Fruit fly (Drosophila melanogaster) whole organism, wandering third instar larva: ENCODE results near the gene Hsp67Ba.

Experiments used
- Abd-B ChIP-seq: fragments of >200 bp; optimal IDR thresholded peaks from 2 replicates; lab custom pipeline; 2017; ENCODE audit warnings: missing biosample characterization, missing genetic modification characterization
- Dif ChIP-seq: fragments of 200-275, 200-300 bp; sonication (Bioruptor generic); optimal IDR thresholded peaks from 2 replicates; lab custom pipeline; 2018; ENCODE audit warnings: missing biosample characterization, missing genetic modification characterization; ENCODE audit not compliant: partially characterized antibody
- Jra ChIP-seq: sonication (Bioruptor generic); optimal IDR thresholded peaks from 2 replicates; lab custom pipeline; 2016; ENCODE audit warnings: missing biosample characterization, missing genetic modification characterization
- OdsH ChIP-seq: fragments of 200-800 bp; sonication (Bioruptor generic); optimal IDR thresholded peaks from 2 replicates; lab custom pipeline; 2016; ENCODE audit warnings: missing biosample characterization, mild to moderate bottlenecking, missing genetic modification characterization
- br ChIP-seq: fragments of 200-800 bp; sonication (Bioruptor generic); optimal IDR thresholded peaks from 2 replicates; lab custom pipeline; 2016; ENCODE audit warnings: missing biosample characterization, missing genetic modification characterization
- ey ChIP-seq: fragments of 200-800 bp; sonication (Bioruptor generic); optimal IDR thresholded peaks from 2 replicates; lab custom pipeline; 2016; ENCODE audit warnings: missing biosample characterization, missing genetic modification characterization
- h ChIP-seq: fragments of 200-800 bp; sonication (Bioruptor generic); optimal IDR thresholded peaks from 3 replicates; lab custom pipeline; 2016; ENCODE audit warnings: missing biosample characterization, mild to moderate bottlenecking, missing genetic modification characterization
- jim ChIP-seq: fragments of 175-275, 200-325 bp; sonication (Bioruptor generic); optimal IDR thresholded peaks from 2 replicates; lab custom pipeline; 2016; ENCODE audit warnings: missing biosample characterization, mild to moderate bottlenecking, missing genetic modification characterization
- lola ChIP-seq: fragments of >200 bp; optimal IDR thresholded peaks from 2 replicates; lab custom pipeline; 2017; ENCODE audit warnings: missing biosample characterization, missing genetic modification characterization
- pan ChIP-seq: fragments of >200 bp; optimal IDR thresholded peaks from 2 replicates; lab custom pipeline; 2017
- sv ChIP-seq: fragments of 200-800 bp; sonication (Bioruptor generic); optimal IDR thresholded peaks from 3 replicates; lab custom pipeline; 2016; ENCODE audit warnings: missing biosample characterization, missing genetic modification characterization
- woc ChIP-seq: sonication (Bioruptor generic); optimal IDR thresholded peaks from 2 replicates; lab custom pipeline; 2016; ENCODE audit warnings: missing biosample characterization, mild to moderate bottlenecking, missing genetic modification characterization

DNA sequence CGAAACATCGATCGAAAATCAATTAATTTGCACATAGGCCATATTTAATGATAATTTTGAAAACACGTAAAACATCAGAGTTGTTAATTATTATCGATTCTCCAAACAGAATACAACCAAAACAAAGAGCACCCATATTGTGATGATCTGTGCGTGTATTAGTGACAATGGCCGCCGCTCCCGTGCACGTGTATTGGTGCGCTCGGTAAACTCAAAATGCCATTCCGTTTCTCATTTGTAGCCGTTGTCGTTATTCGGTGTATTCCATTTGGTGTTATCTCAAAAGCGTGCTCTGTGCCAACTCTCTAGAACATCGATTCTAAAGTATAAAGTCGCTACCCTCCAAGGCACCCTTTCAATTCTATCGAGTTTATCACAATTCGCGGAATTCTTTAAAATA lies 38.5 kb downstream of the Hsp67Ba start:
- TF ChIP-seq pan (no peak), h (no peak), Jra (no peak), Dif (no peak), br (no peak), ey (GFP tag; lab: Kevin White, UChicago) (no peak), lola (GFP tag; lab: Kevin White, UChicago) (no peak), Abd-B (GFP tag; lab: Kevin White, UChicago) (no peak), sv (GFP tag; lab: Kevin White, UChicago) (no peak), OdsH (GFP tag; lab: Kevin White, UChicago) (no peak), jim (GFP tag; lab: Kevin White, UChicago) (no peak), woc (GFP tag; lab: Kevin White, UChicago) (no peak)
